Worm (Caenorhabditis elegans): ENCODE data around the gene srw-79.

The srw-79 gene

DNA sequence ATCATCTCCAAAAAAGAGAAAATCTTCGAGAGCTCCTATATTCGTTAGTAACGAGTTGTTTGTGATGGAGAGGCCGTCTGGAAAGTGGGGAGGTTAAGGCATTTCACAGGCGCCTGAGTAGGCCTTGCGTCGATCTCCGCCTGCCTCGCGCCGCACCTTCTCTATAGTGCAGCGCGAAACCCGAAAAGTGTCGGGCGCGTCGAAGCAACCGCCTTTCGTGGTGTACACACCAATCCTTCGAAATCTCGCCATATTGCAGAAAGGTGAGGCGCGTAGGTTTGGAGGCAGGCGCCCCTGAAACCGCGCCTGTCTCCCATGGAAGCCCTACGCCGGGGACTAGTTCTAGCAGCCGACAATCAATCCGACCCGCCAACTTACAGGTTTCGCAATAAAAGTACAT lies 16.7 kb upstream of the srw-79 start:
- TF ChIP-seq nfya-1 (tag; optimal IDR thresholded peaks at IDR 0.05; ENCODE audit: insufficient read depth) (no peak), pqm-1 (tag; optimal IDR thresholded peaks at IDR 0.05) (no peak), unc-39 (tag; optimal IDR thresholded peaks at IDR 0.05) (no peak), pha-4 (tag; optimal IDR thresholded peaks at IDR 0.05) (no peak), eor-1 (tag; optimal IDR thresholded peaks at IDR 0.05) (no peak), fkh-10 (GFP tag; optimal IDR thresholded peaks at IDR 0.05) (no peak), unc-62 (GFP tag; optimal IDR thresholded peaks at IDR 0.05) (no peak)

DNA sequence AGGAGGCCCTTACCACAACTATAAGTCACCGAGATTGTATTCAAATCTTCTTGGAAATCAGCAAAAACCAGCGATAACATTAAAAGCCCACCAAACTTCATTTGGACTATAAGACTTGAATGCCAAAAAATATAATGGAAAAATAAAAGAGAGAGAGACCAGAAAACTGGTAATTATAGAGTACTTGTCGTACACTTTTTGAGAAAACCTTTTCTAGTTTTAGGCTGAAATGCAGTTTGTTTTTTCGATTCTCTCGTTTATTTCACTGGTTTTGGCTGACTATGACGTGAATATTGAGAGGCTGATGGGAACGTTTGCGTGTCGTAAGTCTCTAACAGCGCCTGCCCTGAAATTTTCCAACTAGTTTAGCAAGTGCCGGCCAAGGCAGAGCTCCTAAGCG lies 16.0 kb upstream of the srw-79 start, which contains the start of the genes irld-64 and irld-63:
TSS of gene irld-64 (minus strand) at position 101 of the 400 bp plus-strand sequence.
TSS of gene irld-63 (plus strand) at position 230 of the 400 bp plus-strand sequence.
- no peak for TF ChIP-seq skn-1 (tag; optimal IDR thresholded peaks at IDR 0.05)
- no peak for TF ChIP-seq daf-12 (tag; optimal IDR thresholded peaks at IDR 0.05)
- no peak for TF ChIP-seq ama-1 (optimal IDR thresholded peaks at IDR 0.05)
- TF ChIP-seq zag-1 (tag; optimal IDR thresholded peaks at IDR 0.05): no peak

DNA sequence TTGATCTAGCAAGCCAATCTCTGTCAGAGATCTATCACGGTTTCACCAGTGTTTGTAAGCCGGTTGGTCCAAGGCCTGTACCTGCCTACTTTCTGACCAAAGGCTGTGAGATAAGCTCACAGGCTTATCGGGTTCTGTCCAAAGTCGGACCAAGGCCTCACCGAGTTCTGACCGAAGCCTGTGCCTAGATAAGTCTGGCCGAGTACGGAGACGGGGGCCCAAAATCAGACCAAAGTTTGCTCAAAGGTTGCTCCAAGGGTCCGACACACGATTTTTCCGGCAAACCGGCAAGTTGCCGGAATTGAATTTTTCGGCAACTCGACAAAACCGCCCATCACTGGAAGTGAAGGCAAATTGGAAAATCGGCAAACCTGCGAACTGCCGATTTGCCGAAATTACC lies 15.0 kb upstream of the srw-79 start:
- TF ChIP-seq daf-12 (tag; optimal IDR thresholded peaks at IDR 0.05) (no peak), fos-1 (tag; optimal IDR thresholded peaks at IDR 0.05) (no peak), ceh-82 (tag; optimal IDR thresholded peaks at IDR 0.05) (no peak), pha-4 (tag; optimal IDR thresholded peaks at IDR 0.05) (no peak), elt-2 (tag; optimal IDR thresholded peaks at IDR 0.05) (no peak), elt-1 (tag; optimal IDR thresholded peaks at IDR 0.05) (no peak), ZK546.5 (tag; optimal IDR thresholded peaks at IDR 0.05) (no peak), nhr-77 (tag; optimal IDR thresholded peaks at IDR 0.05) (no peak), nfya-1 (tag; optimal IDR thresholded peaks at IDR 0.05; ENCODE audit: insufficient read depth) (no peak), nhr-23 (tag; optimal IDR thresholded peaks at IDR 0.05) (no peak), unc-62 (GFP tag; optimal IDR thresholded peaks at IDR 0.05) (no peak), nhr-67 (tag; optimal IDR thresholded peaks at IDR 0.05) (no peak), unc-39 (tag; optimal IDR thresholded peaks at IDR 0.05) (no peak), skn-1 (tag; optimal IDR thresholded peaks at IDR 0.05) (no peak), ceh-9 (tag; optimal IDR thresholded peaks at IDR 0.05) (no peak), ztf-4 (tag; optimal IDR thresholded peaks at IDR 0.05) (no peak), fkh-10 (GFP tag; optimal IDR thresholded peaks at IDR 0.05) (no peak), fkh-2 (tag; optimal IDR thresholded peaks at IDR 0.05) (no peak), tbx-2 (tag; optimal IDR thresholded peaks at IDR 0.05) (no peak), R02D3.7 (tag; optimal IDR thresholded peaks at IDR 0.05) (no peak)

DNA sequence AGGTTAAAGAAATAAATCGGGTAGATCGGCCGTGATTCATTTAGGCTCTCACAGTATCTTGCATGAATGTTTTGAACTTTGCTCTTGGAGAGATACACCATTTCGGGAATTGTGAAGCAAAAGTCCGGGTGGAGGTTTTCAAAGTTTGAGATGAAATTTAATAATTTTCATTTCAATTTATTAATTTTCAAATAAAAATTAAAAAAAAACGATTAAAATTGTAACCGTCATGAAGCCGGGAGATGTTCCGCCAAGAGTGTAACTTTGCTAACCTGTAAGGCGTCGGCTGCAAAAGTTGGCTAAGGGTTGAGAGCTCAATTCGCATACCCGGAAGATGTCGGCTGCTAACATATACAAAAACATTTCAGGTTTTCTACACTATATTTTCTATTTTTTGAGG lies 12.2 kb upstream of the srw-79 start, which contains the start of gene irld-67:
TSS of gene irld-67 (minus strand) at position 101 of the 400 bp plus-strand sequence.
- TF ChIP-seq ceh-9 (tag; optimal IDR thresholded peaks at IDR 0.05): no peak
- TF ChIP-seq lin-39 (tag; optimal IDR thresholded peaks at IDR 0.05): no peak
- TF ChIP-seq nhr-76 (tag; optimal IDR thresholded peaks at IDR 0.05): no peak
- no peak for TF ChIP-seq elt-3 (tag; optimal IDR thresholded peaks at IDR 0.05)
- no peak for TF ChIP-seq nhr-28 (tag; optimal IDR thresholded peaks at IDR 0.05)
- TF ChIP-seq pqm-1 (tag; optimal IDR thresholded peaks at IDR 0.05): no peak
- no peak for TF ChIP-seq jun-1 (tag; optimal IDR thresholded peaks at IDR 0.05)
- no peak for TF ChIP-seq nhr-11 (tag; optimal IDR thresholded peaks at IDR 0.05)
- TF ChIP-seq egl-5 (tag; optimal IDR thresholded peaks at IDR 0.05): no peak
- no peak for TF ChIP-seq ceh-16 (tag; optimal IDR thresholded peaks at IDR 0.05)
- TF ChIP-seq aly-2 (tag; optimal IDR thresholded peaks at IDR 0.05): no peak
- no peak for TF ChIP-seq fos-1 (tag; optimal IDR thresholded peaks at IDR 0.05)
- no peak for TF ChIP-seq nhr-237 (tag; optimal IDR thresholded peaks at IDR 0.05)
- no peak for TF ChIP-seq nhr-25 (tag; optimal IDR thresholded peaks at IDR 0.05)
- no peak for TF ChIP-seq pha-4 (tag; optimal IDR thresholded peaks at IDR 0.05)
- no peak for TF ChIP-seq eor-1 (tag; optimal IDR thresholded peaks at IDR 0.05)
- no peak for TF ChIP-seq nhr-43 (tag; optimal IDR thresholded peaks at IDR 0.05; ENCODE audit: poor library complexity, severe bottlenecking)
- no peak for TF ChIP-seq ZK546.5 (tag; optimal IDR thresholded peaks at IDR 0.05)

DNA sequence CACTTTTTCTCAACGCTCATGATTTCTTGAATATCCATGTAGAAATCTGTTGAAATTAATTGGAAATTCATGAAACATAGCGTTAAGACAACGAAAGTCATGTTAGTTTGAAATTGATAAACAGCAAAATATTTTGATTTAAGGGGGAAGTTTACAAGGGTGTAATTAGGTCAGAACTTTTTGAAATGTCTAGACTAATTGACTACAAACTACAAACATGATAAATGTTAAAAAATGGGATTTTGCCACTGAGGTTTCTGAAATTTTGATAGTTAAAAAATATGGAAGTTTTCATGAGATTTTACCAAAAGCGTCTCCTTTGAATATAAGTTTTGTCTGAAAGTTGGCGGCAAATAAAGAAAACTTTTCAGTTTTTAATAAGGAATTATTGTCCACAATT lies 8.7 kb upstream of the srw-79 start, which contains the start of gene irld-65:
TSS of gene irld-65 (minus strand) at position 101 of the 400 bp plus-strand sequence.
- no peak for TF ChIP-seq egl-5 (tag; optimal IDR thresholded peaks at IDR 0.05)
- no peak for TF ChIP-seq mml-1 (tag; optimal IDR thresholded peaks at IDR 0.05)
- TF ChIP-seq pqm-1 (tag; optimal IDR thresholded peaks at IDR 0.05): no peak
- no peak for TF ChIP-seq fkh-2 (tag; optimal IDR thresholded peaks at IDR 0.05)
- TF ChIP-seq jun-1 (tag; optimal IDR thresholded peaks at IDR 0.05): no peak
- no peak for TF ChIP-seq fos-1 (tag; optimal IDR thresholded peaks at IDR 0.05)
- TF ChIP-seq ztf-11 (tag; optimal IDR thresholded peaks at IDR 0.05): no peak
- TF ChIP-seq nhr-28 (tag; optimal IDR thresholded peaks at IDR 0.05): no peak
- no peak for TF ChIP-seq lin-39 (tag; optimal IDR thresholded peaks at IDR 0.05)

Measured in whole organism, L3 larva.